Worm (Caenorhabditis elegans): Measurements from ENCODE around the gene dpy-3.

DNA sequence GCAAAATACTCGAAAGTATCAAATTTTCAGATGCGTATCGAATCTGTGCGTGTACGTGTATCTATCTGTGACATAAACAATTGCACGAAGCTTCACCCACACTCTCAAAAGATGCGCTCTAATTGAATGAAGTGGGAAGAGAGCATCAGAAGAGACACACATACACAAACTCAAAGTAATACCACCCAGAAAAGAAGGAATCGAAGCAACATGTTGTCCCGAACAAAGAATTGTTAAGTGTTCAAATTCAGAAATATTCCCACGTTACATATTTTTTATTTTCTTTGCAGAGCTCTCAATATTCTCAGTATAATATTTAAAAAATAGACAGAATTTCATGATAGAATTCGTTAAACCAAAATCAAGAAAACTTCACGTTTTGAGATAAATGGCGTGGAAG is 8.5 kb downstream of the dpy-3 start:
- no peak for TF ChIP-seq nhr-10 (tag; optimal IDR thresholded peaks at IDR 0.05)
- no peak for TF ChIP-seq unc-39 (tag; optimal IDR thresholded peaks at IDR 0.05)

Measured in whole organism, L4 larva.